Worm (Caenorhabditis elegans) whole organism, mixed stage, embryonic: ENCODE results near the gene tag-266.

Experiments used
- blmp-1 ChIP-seq: fragments of 150-350 bp; optimal IDR thresholded peaks from 2 replicates; lab custom pipeline; 2014; ENCODE audit warnings: missing biosample characterization, missing genetic modification characterization
- elt-1 ChIP-seq: sonication (generic microtip); optimal IDR thresholded peaks from 2 replicates; lab custom pipeline; 2017; ENCODE audit warnings: missing genetic modification characterization, mild to moderate bottlenecking, missing compliant biosample characterization, antibody characterized with exemption, moderate library complexity, borderline replicate concordance; ENCODE audit not compliant: insufficient read depth
- elt-3 ChIP-seq: fragments of 150-350 bp; optimal IDR thresholded peaks from 2 replicates; lab custom pipeline; 2014; ENCODE audit warnings: missing biosample characterization, missing genetic modification characterization
- nhr-12 ChIP-seq: fragments of 150-350 bp; optimal IDR thresholded peaks from 2 replicates; lab custom pipeline; 2014; ENCODE audit warnings: missing biosample characterization, missing genetic modification characterization
- nhr-237 ChIP-seq: fragments of 150-350 bp; optimal IDR thresholded peaks from 2 replicates; lab custom pipeline; 2014; ENCODE audit warnings: missing biosample characterization, missing genetic modification characterization
- nhr-76 ChIP-seq: sonication (generic microtip); optimal IDR thresholded peaks from 2 replicates; lab custom pipeline; 2017; ENCODE audit warnings: missing biosample characterization, missing genetic modification characterization
- pha-4 ChIP-seq: fragments of 150-350 bp; optimal IDR thresholded peaks from 2 replicates; lab custom pipeline; 2018; ENCODE audit warnings: missing biosample characterization, missing genetic modification reagents, missing genetic modification characterization
- sem-2 ChIP-seq: fragments of 200-800 bp; sonication (Bioruptor generic); optimal IDR thresholded peaks from 2 replicates; lab custom pipeline; 2018; ENCODE audit warnings: mild to moderate bottlenecking, missing genetic modification characterization, missing compliant biosample characterization
- snpc-4 ChIP-seq: fragments of 150-350 bp; optimal IDR thresholded peaks from 2 replicates; lab custom pipeline; 2014; ENCODE audit warnings: missing biosample characterization, missing genetic modification characterization
- tbx-8 ChIP-seq: fragments of 200-800 bp; sonication (Bioruptor generic); optimal IDR thresholded peaks from 2 replicates; lab custom pipeline; 2018; ENCODE audit warnings: mild to moderate bottlenecking, missing genetic modification characterization, moderate library complexity, missing compliant biosample characterization
- unc-62 ChIP-seq: fragments of 150-350 bp; optimal IDR thresholded peaks from 2 replicates; lab custom pipeline; 2014; ENCODE audit warnings: missing biosample characterization, missing genetic modification reagents, missing genetic modification characterization
- ztf-11 ChIP-seq: fragments of 150-350 bp; optimal IDR thresholded peaks from 2 replicates; lab custom pipeline; 2014; ENCODE audit warnings: missing biosample characterization, missing genetic modification characterization

- TF ChIP-seq ztf-11 (tag; lab: Kevin White, UChicago) = no peak
- TF ChIP-seq snpc-4 (tag; lab: Kevin White, UChicago) = no peak
- no peak for TF ChIP-seq nhr-237
- no peak for TF ChIP-seq nhr-76 (tag; lab: Kevin White, UChicago)
- TF ChIP-seq blmp-1 (tag; lab: Kevin White, UChicago) = no peak
- TF ChIP-seq tbx-8 (GFP tag; lab: Kevin White, UChicago) = no peak
- no peak for TF ChIP-seq elt-1 (tag; lab: Kevin White, UChicago)
- no peak for TF ChIP-seq nhr-12 (tag; lab: Kevin White, UChicago)
- TF ChIP-seq elt-3 (tag; lab: Kevin White, UChicago) = no peak
- TF ChIP-seq sem-2 (GFP tag; lab: Kevin White, UChicago) = no peak
- TF ChIP-seq pha-4 (tag; lab: Kevin White, UChicago) = no peak
- no peak for TF ChIP-seq unc-62
Observed at ce11 chrIII:636067-636466, 4.0 kb downstream of the tag-266 start, which contains the start of gene T19C3.7.
